Fruit fly (Drosophila melanogaster) whole organism, embryonic: ENCODE results near the gene CG44005.

Experiments used
- Ada2b ChIP-seq: fragments of 200-800 bp; sonication (Bioruptor generic); IDR thresholded peaks from 2 replicates; pipeline ENCODE4 v1.3.6; 2022; ENCODE audit warnings: missing biosample characterization, missing genetic modification characterization
- Atf-2 ChIP-seq: fragments of 200-800 bp; sonication (Bioruptor generic); optimal IDR thresholded peaks from 2 replicates; lab custom pipeline; 2016; ENCODE audit warnings: missing biosample characterization, missing genetic modification characterization
- Atf6 ChIP-seq: fragments of 200-800 bp; sonication (Bioruptor generic); IDR thresholded peaks from 2 replicates; pipeline ENCODE4 v1.3.6; 2022; ENCODE audit warnings: missing biosample characterization, missing genetic modification characterization
- B-H1 ChIP-seq: fragments of 200-800 bp; sonication (Bioruptor generic); IDR thresholded peaks from 3 replicates; pipeline ENCODE4 v1.3.6; 2022; ENCODE audit warnings: missing biosample characterization, missing genetic modification characterization
- Bgb ChIP-seq: fragments of 200-800 bp; sonication (Bioruptor generic); IDR thresholded peaks from 2 replicates; pipeline ENCODE4 v1.3.6; 2022; ENCODE audit warnings: missing biosample characterization, missing genetic modification characterization; ENCODE audit not compliant: partially characterized antibody
- Blimp-1 ChIP-seq: fragments of 200-800 bp; sonication (Bioruptor generic); optimal IDR thresholded peaks from 3 replicates; lab custom pipeline; 2018; ENCODE audit warnings: missing biosample characterization, missing genetic modification characterization, mild to moderate bottlenecking, moderate library complexity, missing genetic modification reagents
- CG10366 ChIP-seq: fragments of 200-800 bp; sonication (Bioruptor generic); IDR thresholded peaks from 2 replicates; pipeline ENCODE4 v1.3.6; 2022; ENCODE audit warnings: missing biosample characterization, missing genetic modification characterization
- CG10654 ChIP-seq: fragments of 200-800 bp; sonication (Bioruptor generic); optimal IDR thresholded peaks from 2 replicates; lab custom pipeline; 2016; ENCODE audit warnings: missing biosample characterization, missing genetic modification characterization
- CG1233 ChIP-seq: fragments of 200-800 bp; sonication (Bioruptor generic); optimal IDR thresholded peaks from 4 replicates; lab custom pipeline; 2018; ENCODE audit warnings: missing biosample characterization, mild to moderate bottlenecking, missing genetic modification characterization
- CG14710 ChIP-seq: fragments of 200-800 bp; sonication (Bioruptor generic); optimal IDR thresholded peaks from 3 replicates; lab custom pipeline; 2019; ENCODE audit warnings: missing biosample characterization, mild to moderate bottlenecking, missing genetic modification characterization, moderate library complexity
- CG15479 ChIP-seq: fragments of 200-800 bp; sonication (Bioruptor generic); optimal IDR thresholded peaks from 3 replicates; lab custom pipeline; 2019; ENCODE audit warnings: missing biosample characterization, mild to moderate bottlenecking, missing genetic modification characterization, moderate library complexity
- CG17359 ChIP-seq: fragments of 200-800 bp; sonication (Bioruptor generic); optimal IDR thresholded peaks from 3 replicates; lab custom pipeline; 2018; ENCODE audit warnings: missing biosample characterization, mild to moderate bottlenecking, missing genetic modification characterization, moderate library complexity
- CG2120 ChIP-seq: fragments of 200-800 bp; sonication (Bioruptor generic); optimal IDR thresholded peaks from 3 replicates; lab custom pipeline; 2016; ENCODE audit warnings: missing biosample characterization, missing genetic modification characterization
- CG3407 ChIP-seq: fragments of 200-800 bp; sonication (Bioruptor generic); optimal IDR thresholded peaks from 2 replicates; lab custom pipeline; 2018; ENCODE audit warnings: missing biosample characterization, mild to moderate bottlenecking, missing genetic modification characterization
- CG4282 ChIP-seq: fragments of 200-800 bp; sonication (Bioruptor generic); optimal IDR thresholded peaks from 2 replicates; lab custom pipeline; 2016; ENCODE audit warnings: missing biosample characterization, missing genetic modification characterization
- CG43689 ChIP-seq: fragments of 200-800 bp; sonication (Bioruptor generic); IDR thresholded peaks from 2 replicates; pipeline ENCODE4 v1.3.6; 2022; ENCODE audit warnings: missing biosample characterization, missing genetic modification characterization
- CG4707 ChIP-seq: fragments of 200-800 bp; sonication (Bioruptor generic); optimal IDR thresholded peaks from 2 replicates; lab custom pipeline; 2018; ENCODE audit warnings: missing biosample characterization, mild to moderate bottlenecking, missing genetic modification characterization, moderate library complexity
- CG4820 ChIP-seq: fragments of 200-800 bp; sonication (Bioruptor generic); optimal IDR thresholded peaks from 3 replicates; lab custom pipeline; 2016; ENCODE audit warnings: missing biosample characterization, missing genetic modification characterization
- CG5245 ChIP-seq: fragments of 200-800 bp; sonication (Bioruptor generic); optimal IDR thresholded peaks from 3 replicates; lab custom pipeline; 2016; ENCODE audit warnings: missing biosample characterization, missing genetic modification characterization
- CG6689 ChIP-seq: fragments of 200-800 bp; sonication (Bioruptor generic); IDR thresholded peaks from 2 replicates; pipeline ENCODE4 v1.3.6; 2022; ENCODE audit warnings: missing biosample characterization, missing genetic modification characterization
- CG9215 ChIP-seq: fragments of 200-800 bp; sonication (Bioruptor generic); IDR thresholded peaks from 2 replicates; pipeline ENCODE4 v1.3.6; 2022; ENCODE audit warnings: missing biosample characterization, missing genetic modification characterization
- Dp ChIP-seq: fragments of 200-800 bp; sonication (Bioruptor generic); optimal IDR thresholded peaks from 2 replicates; lab custom pipeline; 2018; ENCODE audit warnings: missing biosample characterization, mild to moderate bottlenecking, missing genetic modification characterization, moderate library complexity
- Dref ChIP-seq: fragments of 200-800 bp; sonication (Bioruptor generic); IDR thresholded peaks from 2 replicates; pipeline ENCODE4 v1.3.6; 2022; ENCODE audit warnings: missing biosample characterization, missing genetic modification characterization
- Ets65A ChIP-seq: fragments of 200-800 bp; sonication (Bioruptor generic); peaks from one replicate; lab custom pipeline; 2016; ENCODE audit warnings: missing biosample characterization, missing genetic modification characterization
- Gsc ChIP-seq: fragments of 200-800 bp; sonication (Bioruptor generic); IDR thresholded peaks from 2 replicates; pipeline ENCODE4 v1.3.6; 2022; ENCODE audit warnings: missing biosample characterization, missing genetic modification characterization
- MESR4 ChIP-seq: fragments of 200-800 bp; sonication (Bioruptor generic); optimal IDR thresholded peaks from 2 replicates; lab custom pipeline; 2018; ENCODE audit warnings: missing biosample characterization, mild to moderate bottlenecking, missing genetic modification characterization, moderate library complexity
- Mad ChIP-seq: fragments of 200-800 bp; sonication (Bioruptor generic); optimal IDR thresholded peaks from 2 replicates; lab custom pipeline; 2016; ENCODE audit warnings: missing biosample characterization, missing genetic modification characterization
- Mes4 ChIP-seq: fragments of 200-800 bp; sonication (Bioruptor generic); optimal IDR thresholded peaks from 2 replicates; lab custom pipeline; 2016; ENCODE audit warnings: missing biosample characterization, missing genetic modification characterization
- NC2β ChIP-seq: fragments of 200-800 bp; sonication (Bioruptor generic); optimal IDR thresholded peaks from 2 replicates; lab custom pipeline; 2016; ENCODE audit warnings: missing biosample characterization, missing genetic modification characterization
- NFAT ChIP-seq: fragments of 200-800 bp; sonication (Bioruptor generic); IDR thresholded peaks from 2 replicates; pipeline ENCODE4 v1.3.6; 2022; ENCODE audit warnings: missing biosample characterization, missing genetic modification characterization
- Opbp ChIP-seq: fragments of 200-800 bp; sonication (Bioruptor generic); IDR thresholded peaks from 3 replicates; pipeline ENCODE4 v1.3.6; 2022; ENCODE audit warnings: missing biosample characterization, missing genetic modification characterization; ENCODE audit not compliant: partially characterized antibody
- Sry-β ChIP-seq: fragments of 200-800 bp; sonication (Bioruptor generic); optimal IDR thresholded peaks from 2 replicates; lab custom pipeline; 2018; ENCODE audit warnings: missing biosample characterization, mild to moderate bottlenecking, missing genetic modification characterization, moderate library complexity
- ash1 ChIP-seq: fragments of 200-800 bp; sonication (Bioruptor generic); optimal IDR thresholded peaks from 2 replicates; lab custom pipeline; 2018; ENCODE audit warnings: missing biosample characterization, mild to moderate bottlenecking, missing genetic modification characterization
- az2 ChIP-seq: fragments of 200-800 bp; sonication (Bioruptor generic); optimal IDR thresholded peaks from 3 replicates; lab custom pipeline; 2016; ENCODE audit warnings: missing biosample characterization, missing genetic modification characterization
- crc ChIP-seq: fragments of 200-800 bp; sonication (Bioruptor generic); optimal IDR thresholded peaks from 2 replicates; lab custom pipeline; 2016; ENCODE audit warnings: missing biosample characterization, missing genetic modification characterization
- eyg ChIP-seq: fragments of 200-800 bp; sonication (Bioruptor generic); optimal IDR thresholded peaks from 3 replicates; lab custom pipeline; 2016; ENCODE audit warnings: missing biosample characterization, missing genetic modification characterization
- fru ChIP-seq: fragments of >200 bp; optimal IDR thresholded peaks from 2 replicates; lab custom pipeline; 2017
- grau ChIP-seq: fragments of 200-800 bp; optimal IDR thresholded peaks from 3 replicates; lab custom pipeline; 2019; ENCODE audit warnings: missing biosample characterization, mild to moderate bottlenecking, missing genetic modification characterization, moderate library complexity
- hkb ChIP-seq, 2 experiments: fragments of 200-800 bp in 1 of 2; fragments of >200 bp in 1 of 2; sonication (Bioruptor generic) in 1 of 2; IDR thresholded peaks in 1 of 2; optimal IDR thresholded peaks in 1 of 2; 2 replicates each; pipeline versions ENCODE4 v1.3.6 to Lab custom; 2017 to 2022; ENCODE audit warnings: missing biosample characterization in 1 of 2, missing genetic modification characterization in 1 of 2
- lilli ChIP-seq: fragments of 200-800 bp; sonication (Bioruptor generic); optimal IDR thresholded peaks from 3 replicates; lab custom pipeline; 2016; ENCODE audit warnings: missing biosample characterization, missing genetic modification characterization
- nom ChIP-seq: fragments of 200-800 bp; sonication (Bioruptor generic); optimal IDR thresholded peaks from 2 replicates; lab custom pipeline; 2017; ENCODE audit warnings: missing biosample characterization, missing genetic modification characterization, mild to moderate bottlenecking, moderate library complexity, missing genetic modification reagents
- odd ChIP-seq: fragments of 200-800 bp; sonication (Bioruptor generic); optimal IDR thresholded peaks from 2 replicates; lab custom pipeline; 2017; ENCODE audit warnings: missing biosample characterization, mild to moderate bottlenecking, missing genetic modification characterization
- pan ChIP-seq, 4 experiments: fragments of >200 bp in 3 of 4; fragments of 200-800 bp in 1 of 4; sonication (Bioruptor generic) in 1 of 4; optimal IDR thresholded peaks in 3 of 4; IDR thresholded peaks in 1 of 4; 2 replicates each; pipeline versions ENCODE4 v1.3.6 to Lab custom; 2017 to 2022; ENCODE audit warnings: missing biosample characterization in 2 of 4, missing genetic modification characterization in 2 of 4, mixed read lengths in 1 of 4
- pnt ChIP-seq: fragments of 200-800 bp; sonication (Bioruptor generic); optimal IDR thresholded peaks from 3 replicates; lab custom pipeline; 2016; ENCODE audit warnings: missing biosample characterization, missing genetic modification characterization
- rib ChIP-seq: fragments of 200-800 bp; sonication (Bioruptor generic); IDR thresholded peaks from 2 replicates; pipeline ENCODE4 v1.3.6; 2022; ENCODE audit warnings: missing biosample characterization, missing genetic modification characterization
- sna ChIP-seq: fragments of 200-800 bp; sonication (Bioruptor generic); IDR thresholded peaks from 2 replicates; pipeline ENCODE4 v1.3.6; 2022; ENCODE audit warnings: missing biosample characterization, missing genetic modification characterization; ENCODE audit not compliant: partially characterized antibody
- unc-4 ChIP-seq: fragments of 200-800 bp; sonication (Bioruptor generic); IDR thresholded peaks from 2 replicates; pipeline ENCODE4 v1.3.6; 2022; ENCODE audit warnings: missing biosample characterization, missing genetic modification characterization; ENCODE audit not compliant: partially characterized antibody
- zen ChIP-seq: fragments of 200-800 bp; sonication (Bioruptor generic); optimal IDR thresholded peaks from 3 replicates; lab custom pipeline; 2018; ENCODE audit warnings: missing biosample characterization, mild to moderate bottlenecking, missing genetic modification characterization, moderate library complexity

CG44005 gene

dm6 chr3L:18029546-18030300 is 42.2 kb downstream of the CG44005 start (continued):
- no peak for TF ChIP-seq CG43689 (GFP tag; lab: Robert Waterston, UW)
- peak; percentile 77 for TF ChIP-seq CG4707 (GFP tag; lab: Kevin White, UChicago)
- peak; percentile 58 for TF ChIP-seq Sry-β (GFP tag; lab: Kevin White, UChicago)
- no peak for TF ChIP-seq NFAT (GFP tag; lab: Robert Waterston, UW)
- TF ChIP-seq CG10366 (GFP tag; lab: Robert Waterston, UW): no peak
- peak; percentile 16 for TF ChIP-seq az2 (GFP tag; lab: Kevin White, UChicago)
- 0 out of 3 replicates have a peak, but pooled peaks have one; percentile 6 for TF ChIP-seq Opbp (GFP tag; lab: Robert Waterston, UW)
- peak; percentile 81 for TF ChIP-seq CG1233
- peak; percentile 84 for TF ChIP-seq grau (tag; lab: Kevin White, UChicago)
- no peak for TF ChIP-seq fru (lab: Kevin White, UChicago)
- no peak; the same call in 1 of the 2 replicates for TF ChIP-seq Bgb (GFP tag; lab: Robert Waterston, UW)
- no peak for TF ChIP-seq zen
- peak; percentile 80 for TF ChIP-seq odd (GFP tag; lab: Kevin White, UChicago)
- TF ChIP-seq NC2β (GFP tag; lab: Kevin White, UChicago): peak; percentile 83
- TF ChIP-seq CG5245 (GFP tag; lab: Kevin White, UChicago): peak; percentile 74
- TF ChIP-seq hkb (optimal IDR thresholded peaks at IDR 0.05; lab: Kevin White, UChicago): no peak
- peak; percentile 78 for TF ChIP-seq hkb (GFP tag; IDR thresholded peaks at IDR 0.05; lab: Robert Waterston, UW)
- TF ChIP-seq crc: peak; percentile 12
- peak; percentile 73 for TF ChIP-seq CG10654
- TF ChIP-seq CG2120: peak; percentile 58
- TF ChIP-seq ash1 (GFP tag; lab: Kevin White, UChicago): peak; percentile 65
- peak; percentile 35 for TF ChIP-seq pnt (GFP tag; lab: Kevin White, UChicago)
- peak; percentile 4 for TF ChIP-seq MESR4 (GFP tag; lab: Kevin White, UChicago)
- peak; percentile 69 for TF ChIP-seq Mes4 (GFP tag; lab: Kevin White, UChicago)
- peak; percentile 56 for TF ChIP-seq CG4820 (GFP tag; lab: Kevin White, UChicago)
- peak; percentile 24 for TF ChIP-seq CG15479
- no peak for TF ChIP-seq Dref
- TF ChIP-seq Atf6 (GFP tag; lab: Robert Waterston, UW): peak; percentile 83
- peak; percentile 65 for TF ChIP-seq eyg (GFP tag; lab: Kevin White, UChicago)
- peak; percentile 77 for TF ChIP-seq CG17359 (tag; lab: Kevin White, UChicago)
- TF ChIP-seq CG14710 (tag; lab: Kevin White, UChicago): peak; percentile 64
- TF ChIP-seq Atf-2 (GFP tag; lab: Kevin White, UChicago): peak; percentile 23
- TF ChIP-seq lilli: peak; percentile 25
- TF ChIP-seq CG3407 (GFP tag; lab: Kevin White, UChicago): peak; percentile 85
- peak; percentile 65 for TF ChIP-seq Mad
- no peak for TF ChIP-seq unc-4 (GFP tag; lab: Robert Waterston, UW)
- TF ChIP-seq Dp: no peak
- TF ChIP-seq rib: peak; percentile 89
- peak; percentile 40; the same call in 1 of the 3 replicates for TF ChIP-seq B-H1
- 0 out of 2 replicates have a peak, but pooled peaks have one; percentile 20 for TF ChIP-seq CG6689 (GFP tag; lab: Robert Waterston, UW)
- TF ChIP-seq pan (optimal IDR thresholded peaks at IDR 0.05; lab: Kevin White, UChicago): no peak
- TF ChIP-seq pan (GFP tag; optimal IDR thresholded peaks at IDR 0.05 in 1 of 2, IDR thresholded peaks at IDR 0.05 in 1 of 2): peak in 1 of 2 experiments; percentile 64
- no peak for TF ChIP-seq Gsc (GFP tag; lab: Robert Waterston, UW)
- peak; percentile 84 for TF ChIP-seq Blimp-1 (GFP tag; lab: Kevin White, UChicago)
- no peak for TF ChIP-seq Ets65A (GFP tag; lab: Kevin White, UChicago)
- TF ChIP-seq CG4282: no peak
- TF ChIP-seq Ada2b: peak; percentile 30; the same call in 1 of the 2 replicates
- no peak for TF ChIP-seq CG9215 (GFP tag; lab: Robert Waterston, UW)
- TF ChIP-seq sna (GFP tag; lab: Robert Waterston, UW): peak; percentile 37; the same call in 1 of the 2 replicates
- peak; percentile 35 for TF ChIP-seq nom (GFP tag; lab: Kevin White, UChicago)
